Worm (Caenorhabditis elegans): Measurements from ENCODE around the gene srt-42.

Gene srt-42

ce11 chrV:1774874-1775589 lies 32.2 kb upstream of the srt-42 start, which contains the start of gene F36H9.7:
Gene F36H9.7, minus strand, starts transcription at chrV:1774924.
- no peak for TF ChIP-seq nhr-28 (tag; optimal IDR thresholded peaks at IDR 0.05)
- no peak for TF ChIP-seq tbx-2 (tag; optimal IDR thresholded peaks at IDR 0.05)
- no peak for TF ChIP-seq ceh-28 (tag; optimal IDR thresholded peaks at IDR 0.05)
- no peak for TF ChIP-seq ztf-11 (tag; optimal IDR thresholded peaks at IDR 0.05)
- TF ChIP-seq hmg-11 (tag; optimal IDR thresholded peaks at IDR 0.05), result no peak
- no peak for TF ChIP-seq nhr-77 (tag; optimal IDR thresholded peaks at IDR 0.05)
- no peak for TF ChIP-seq elt-2 (tag; optimal IDR thresholded peaks at IDR 0.05)
- no peak for TF ChIP-seq unc-62 (GFP tag; optimal IDR thresholded peaks at IDR 0.05)
- TF ChIP-seq egl-5 (tag; optimal IDR thresholded peaks at IDR 0.05), result no peak
- TF ChIP-seq egl-27 (tag; optimal IDR thresholded peaks at IDR 0.05), result no peak
- TF ChIP-seq pha-4 (tag; optimal IDR thresholded peaks at IDR 0.05), result no peak
- no peak for TF ChIP-seq lin-15B (tag; optimal IDR thresholded peaks at IDR 0.05)
- TF ChIP-seq ceh-16 (tag; optimal IDR thresholded peaks at IDR 0.05), result no peak
- TF ChIP-seq nhr-25 (tag; optimal IDR thresholded peaks at IDR 0.05), result no peak
- TF ChIP-seq jun-1 (tag; optimal IDR thresholded peaks at IDR 0.05), result no peak
- TF ChIP-seq zag-1 (tag; optimal IDR thresholded peaks at IDR 0.05), result no peak
- TF ChIP-seq fkh-2 (tag; optimal IDR thresholded peaks at IDR 0.05), result no peak
- TF ChIP-seq nhr-43 (tag; optimal IDR thresholded peaks at IDR 0.05; ENCODE audit: poor library complexity, severe bottlenecking), result no peak

ce11 chrV:1779136-1779535 lies 28.1 kb upstream of the srt-42 start, which contains the start of gene F36H9.4:
Gene F36H9.4, minus strand, starts transcription at chrV:1779236.
- TF ChIP-seq ZK546.5 (tag; optimal IDR thresholded peaks at IDR 0.05), result no peak
- TF ChIP-seq nhr-76 (tag; optimal IDR thresholded peaks at IDR 0.05), result no peak
- no peak for TF ChIP-seq elt-1 (tag; optimal IDR thresholded peaks at IDR 0.05)
- no peak for TF ChIP-seq hmg-11 (tag; optimal IDR thresholded peaks at IDR 0.05)
- TF ChIP-seq nhr-77 (tag; optimal IDR thresholded peaks at IDR 0.05), result no peak

ce11 chrV:1779994-1780393 lies 27.3 kb upstream of the srt-42 start:
- TF ChIP-seq skn-1 (tag; optimal IDR thresholded peaks at IDR 0.05) (no peak), nfya-1 (tag; optimal IDR thresholded peaks at IDR 0.05; ENCODE audit: insufficient read depth) (peak; percentile 86)

- TF ChIP-seq nhr-237 (tag; optimal IDR thresholded peaks at IDR 0.05) (no peak), fkh-2 (tag; optimal IDR thresholded peaks at IDR 0.05) (no peak), skn-1 (tag; optimal IDR thresholded peaks at IDR 0.05) (no peak), nfya-1 (tag; optimal IDR thresholded peaks at IDR 0.05; ENCODE audit: insufficient read depth) (no peak), fos-1 (tag; optimal IDR thresholded peaks at IDR 0.05) (no peak), nhr-43 (tag; optimal IDR thresholded peaks at IDR 0.05; ENCODE audit: poor library complexity, severe bottlenecking) (no peak), unc-62 (GFP tag; optimal IDR thresholded peaks at IDR 0.05) (no peak), nhr-67 (tag; optimal IDR thresholded peaks at IDR 0.05) (no peak), egl-5 (tag; optimal IDR thresholded peaks at IDR 0.05) (no peak), mdl-1 (tag; optimal IDR thresholded peaks at IDR 0.05) (no peak), snpc-4 (tag; optimal IDR thresholded peaks at IDR 0.05) (no peak), nhr-12 (tag; optimal IDR thresholded peaks at IDR 0.05) (no peak), egl-27 (tag; optimal IDR thresholded peaks at IDR 0.05) (no peak), R02D3.7 (tag; optimal IDR thresholded peaks at IDR 0.05) (no peak), pha-4 (tag; optimal IDR thresholded peaks at IDR 0.05) (no peak), ZK546.5 (tag; optimal IDR thresholded peaks at IDR 0.05) (no peak), elt-3 (tag; optimal IDR thresholded peaks at IDR 0.05) (no peak), ztf-4 (tag; optimal IDR thresholded peaks at IDR 0.05) (no peak), zag-1 (tag; optimal IDR thresholded peaks at IDR 0.05) (no peak)
Observed at ce11 chrV:1781922-1782321, 25.3 kb upstream of the srt-42 start, which contains the start of gene F36H9.5. Gene F36H9.5, minus strand, starts transcription at chrV:1782022.

ce11 chrV:1788157-1788556 lies 19.1 kb upstream of the srt-42 start, which contains the start of gene F36H9.2:
Gene F36H9.2, plus strand, starts transcription at chrV:1788457.
- TF ChIP-seq unc-62 (GFP tag; optimal IDR thresholded peaks at IDR 0.05) (no peak), skn-1 (tag; optimal IDR thresholded peaks at IDR 0.05) (no peak), hmg-11 (tag; optimal IDR thresholded peaks at IDR 0.05) (no peak), ceh-16 (tag; optimal IDR thresholded peaks at IDR 0.05) (no peak), tbx-2 (tag; optimal IDR thresholded peaks at IDR 0.05) (no peak), lsy-12 (tag; optimal IDR thresholded peaks at IDR 0.05) (no peak), nfya-1 (tag; optimal IDR thresholded peaks at IDR 0.05; ENCODE audit: insufficient read depth) (no peak), nhr-77 (tag; optimal IDR thresholded peaks at IDR 0.05) (no peak), fos-1 (tag; optimal IDR thresholded peaks at IDR 0.05) (no peak), fkh-2 (tag; optimal IDR thresholded peaks at IDR 0.05) (no peak), nhr-237 (tag; optimal IDR thresholded peaks at IDR 0.05) (no peak), nhr-25 (tag; optimal IDR thresholded peaks at IDR 0.05) (no peak), eor-1 (tag; optimal IDR thresholded peaks at IDR 0.05) (no peak)
